Worm (Caenorhabditis elegans): ENCODE measurements around the gene lin-39.

DNA sequence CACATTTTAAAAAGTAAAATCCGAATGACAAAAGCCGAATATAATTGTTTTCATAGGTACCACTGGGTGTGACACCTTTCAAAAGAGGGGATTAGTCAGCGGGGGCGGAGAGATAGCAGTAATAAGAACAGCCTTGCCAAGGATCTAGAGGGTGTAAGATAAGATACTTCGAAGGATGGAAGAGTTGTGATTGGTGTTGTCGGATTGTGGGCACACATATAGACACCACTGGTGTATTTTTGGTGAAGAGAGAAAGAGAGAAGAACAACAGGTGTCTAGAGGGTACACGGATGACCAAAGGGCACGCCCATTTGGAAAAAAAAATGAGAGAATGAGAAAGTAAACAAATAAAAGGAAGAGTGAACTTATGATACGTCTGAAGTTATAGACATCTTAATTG is 8.8 kb upstream of the lin-39 start:
- TF ChIP-seq hnd-1 (tag; optimal IDR thresholded peaks at IDR 0.05) (no peak), ama-1 (optimal IDR thresholded peaks at IDR 0.05) (no peak), F13C5.2 (tag; optimal IDR thresholded peaks at IDR 0.05) (no peak), sea-1 (GFP tag; conservative IDR thresholded peaks at IDR 0.05) (no peak), hmg-4 (GFP tag; optimal IDR thresholded peaks at IDR 0.05) (no peak), pes-1 (GFP tag; IDR thresholded peaks at IDR 0.05) (no peak), ets-7 (tag; optimal IDR thresholded peaks at IDR 0.05) (no peak), ceh-36 (tag; optimal IDR thresholded peaks at IDR 0.05) (peak; percentile 53), aly-1 (tag; optimal IDR thresholded peaks at IDR 0.05) (no peak), ceh-13 (GFP tag; optimal IDR thresholded peaks at IDR 0.05) (no peak), scrt-1 (GFP tag; IDR thresholded peaks at IDR 0.05) (no peak), flt-1 (GFP tag; IDR thresholded peaks at IDR 0.05) (no peak), B0310.2 (tag; optimal IDR thresholded peaks at IDR 0.05) (no peak), tbx-37 (GFP tag; conservative IDR thresholded peaks at IDR 0.05) (no peak)

All from whole organism, early embryonic.